Worm (Caenorhabditis elegans) whole organism, midembryonic: ENCODE measurements around the gene nol-10.

Experiments used
- T22C8.4 ChIP-seq: fragments of 200-800 bp; sonication (Bioruptor generic); IDR thresholded peaks from 2 replicates; pipeline ENCODE4 v1.3.6; 2022; ENCODE audit warnings: missing genetic modification characterization, missing compliant biosample characterization
- flt-1 ChIP-seq: fragments of 200-800 bp; sonication (Bioruptor generic); IDR thresholded peaks from 2 replicates; pipeline ENCODE4 v1.3.6; 2022; ENCODE audit warnings: missing genetic modification characterization, missing compliant biosample characterization
- klf-2 ChIP-seq: fragments of 200-800 bp; sonication (Bioruptor generic); conservative IDR thresholded peaks from 2 replicates; pipeline ENCODE4 v1.3.6; 2022; ENCODE audit warnings: missing genetic modification reagents, missing genetic modification characterization, missing compliant biosample characterization
- med-1 ChIP-seq: sonication (generic microtip); optimal IDR thresholded peaks from 2 replicates; lab custom pipeline; 2017; ENCODE audit warnings: missing genetic modification characterization, mild to moderate bottlenecking, missing compliant biosample characterization, antibody characterized with exemption, missing genetic modification reagents; ENCODE audit not compliant: insufficient read depth
- ztf-29 ChIP-seq: fragments of 200-800 bp; sonication (Bioruptor generic); IDR thresholded peaks from 2 replicates; pipeline ENCODE4 v1.3.6; 2022; ENCODE audit warnings: missing genetic modification reagents, missing genetic modification characterization, missing compliant biosample characterization

- TF ChIP-seq flt-1: no peak
- TF ChIP-seq ztf-29 (GFP tag; lab: Robert Waterston, UW): no peak
- TF ChIP-seq T22C8.4 (GFP tag; lab: Robert Waterston, UW): no peak
- TF ChIP-seq med-1 (GFP tag; lab: Kevin White, UChicago): no peak
- TF ChIP-seq klf-2: no peak
These were observed 48.0 kb upstream of the nol-10 start, which contains the start of gene R05G6.1 for ce11 chrIV:7532360-7532759.
